Fruit fly (Drosophila melanogaster) whole organism, pupa: ENCODE results near the gene Men-b.

Source experiments
- CG10348 ChIP-seq: fragments of 200-800 bp; sonication (Bioruptor generic); IDR thresholded peaks from 2 replicates; pipeline ENCODE4 v1.3.6; 2022; ENCODE audit warnings: missing biosample characterization, missing genetic modification characterization
- CG12605 ChIP-seq: fragments of 200-800 bp; sonication (Bioruptor generic); IDR thresholded peaks from 2 replicates; pipeline ENCODE4 v1.3.6; 2022; ENCODE audit warnings: missing biosample characterization, missing genetic modification characterization
- CG13204 ChIP-seq: fragments of 200-800 bp; sonication (Bioruptor generic); optimal IDR thresholded peaks from 2 replicates; lab custom pipeline; 2018; ENCODE audit warnings: missing biosample characterization, mild to moderate bottlenecking, missing genetic modification characterization, moderate library complexity
- CG14655 ChIP-seq: fragments of 200-800 bp; sonication (Bioruptor generic); optimal IDR thresholded peaks from 3 replicates; lab custom pipeline; 2017; ENCODE audit warnings: mild to moderate bottlenecking, missing biosample characterization, missing genetic modification reagents, missing genetic modification characterization
- CG15710 ChIP-seq: fragments of 200-800 bp; sonication (Bioruptor generic); optimal IDR thresholded peaks from 2 replicates; lab custom pipeline; 2018; ENCODE audit warnings: missing biosample characterization, mild to moderate bottlenecking, missing genetic modification characterization, moderate library complexity
- CG17806 ChIP-seq: fragments of 200-800 bp; sonication (Bioruptor generic); optimal IDR thresholded peaks from 2 replicates; lab custom pipeline; 2018; ENCODE audit warnings: missing biosample characterization, mild to moderate bottlenecking, missing genetic modification characterization, moderate library complexity
- CG32121 ChIP-seq: fragments of 200-800 bp; sonication (Bioruptor generic); IDR thresholded peaks from 2 replicates; pipeline ENCODE4 v1.3.6; 2022; ENCODE audit warnings: missing biosample characterization, missing genetic modification characterization
- CG34367 ChIP-seq: fragments of 200-800 bp; sonication (Bioruptor generic); optimal IDR thresholded peaks from 2 replicates; lab custom pipeline; 2018; ENCODE audit warnings: missing biosample characterization, mild to moderate bottlenecking, missing genetic modification characterization
- CG4496 ChIP-seq: fragments of 200-800 bp; sonication (Bioruptor generic); IDR thresholded peaks from 3 replicates; pipeline ENCODE4 v1.3.6; 2022; ENCODE audit warnings: missing biosample characterization, missing genetic modification characterization
- CG8159 ChIP-seq: fragments of 200-800 bp; sonication (Bioruptor generic); optimal IDR thresholded peaks from 3 replicates; lab custom pipeline; 2018; ENCODE audit warnings: missing biosample characterization, mild to moderate bottlenecking, missing genetic modification characterization, moderate library complexity
- CG8301 ChIP-seq: fragments of 200-800 bp; sonication (Bioruptor generic); optimal IDR thresholded peaks from 2 replicates; lab custom pipeline; 2018; ENCODE audit warnings: missing biosample characterization, mild to moderate bottlenecking, missing genetic modification characterization
- CG9948 ChIP-seq: fragments of 200-800 bp; sonication (Bioruptor generic); optimal IDR thresholded peaks from 2 replicates; lab custom pipeline; 2018; ENCODE audit warnings: missing biosample characterization, mild to moderate bottlenecking, missing genetic modification characterization, moderate library complexity
- D1 ChIP-seq: fragments of 200-800 bp; sonication (Bioruptor generic); optimal IDR thresholded peaks from 2 replicates; lab custom pipeline; 2018; ENCODE audit warnings: missing biosample characterization, mild to moderate bottlenecking, missing genetic modification characterization, moderate library complexity
- EcR ChIP-seq: fragments of 200-800 bp; sonication (Bioruptor generic); optimal IDR thresholded peaks from 3 replicates; lab custom pipeline; 2019; ENCODE audit warnings: missing biosample characterization, missing genetic modification characterization, mild to moderate bottlenecking, moderate library complexity, missing genetic modification reagents
- Ets98B ChIP-seq: fragments of 200-800 bp; sonication (Bioruptor generic); IDR thresholded peaks from 2 replicates; pipeline ENCODE4 v1.3.6; 2022; ENCODE audit warnings: missing biosample characterization, missing genetic modification characterization
- Pif1A ChIP-seq: fragments of 200-800 bp; sonication (Bioruptor generic); optimal IDR thresholded peaks from 3 replicates; lab custom pipeline; 2016; ENCODE audit warnings: missing biosample characterization, missing genetic modification characterization
- Pif1B ChIP-seq: fragments of 200-800 bp; sonication (Bioruptor generic); optimal IDR thresholded peaks from 3 replicates; lab custom pipeline; 2016; ENCODE audit warnings: missing biosample characterization, missing genetic modification characterization
- Snoo ChIP-seq: fragments of 200-800 bp; sonication (Bioruptor generic); optimal IDR thresholded peaks from 3 replicates; lab custom pipeline; 2017; ENCODE audit warnings: missing biosample characterization, mild to moderate bottlenecking, missing genetic modification characterization, inconsistent platforms
- fd96Ca ChIP-seq: fragments of 200-800 bp; sonication (Bioruptor generic); IDR thresholded peaks from 3 replicates; pipeline ENCODE4 v1.3.6; 2022; ENCODE audit warnings: missing biosample characterization, missing genetic modification characterization
- gl ChIP-seq: fragments of 200-800 bp; sonication (Bioruptor generic); optimal IDR thresholded peaks from 2 replicates; lab custom pipeline; 2018; ENCODE audit warnings: missing biosample characterization, mild to moderate bottlenecking, missing genetic modification characterization
- rn ChIP-seq: fragments of 200-800 bp; sonication (Bioruptor generic); IDR thresholded peaks from 2 replicates; pipeline ENCODE4 v1.3.6; 2022; ENCODE audit warnings: missing biosample characterization, missing genetic modification characterization

Gene Men-b

DNA sequence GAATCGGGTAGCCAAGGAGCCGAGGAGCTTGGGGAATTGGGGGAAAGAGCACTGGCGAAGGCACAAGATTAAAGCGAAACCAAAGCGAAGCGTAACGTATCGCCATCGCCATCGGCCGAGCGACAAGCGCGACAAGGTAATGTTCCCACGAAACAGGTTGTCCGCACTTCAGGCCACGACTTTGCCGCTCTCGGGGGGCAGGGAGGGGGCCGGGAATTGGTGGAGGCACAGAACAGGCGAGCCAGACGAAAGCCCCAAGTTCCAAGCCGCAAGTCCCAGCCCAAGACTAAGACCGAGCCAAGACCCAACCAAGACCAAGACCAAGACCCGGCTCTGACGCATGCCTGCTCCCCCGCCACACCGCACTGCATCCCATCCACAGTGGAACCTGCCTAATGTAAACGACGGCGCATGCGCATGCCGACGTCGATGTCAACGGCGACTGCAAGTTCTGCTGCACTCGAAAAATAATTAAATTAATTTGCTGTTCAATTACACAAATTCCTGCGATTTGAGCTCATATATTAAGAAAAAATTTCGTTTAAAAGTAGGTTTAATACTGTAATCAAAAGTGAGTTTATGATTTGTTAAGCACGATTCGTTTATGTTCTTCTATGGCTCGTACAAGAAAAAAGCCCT is 34.6 kb downstream of the Men-b start:
- TF ChIP-seq CG34367 (tag; lab: Kevin White, UChicago) (peak; percentile 12), D1 (tag; lab: Kevin White, UChicago) (no peak), gl (tag; lab: Kevin White, UChicago) (no peak), CG13204 (GFP tag; lab: Kevin White, UChicago) (peak; percentile 93), rn (GFP tag; lab: Robert Waterston, UW) (no peak), EcR (peak; percentile 84), CG12605 (GFP tag; lab: Robert Waterston, UW) (no peak), CG10348 (GFP tag; lab: Robert Waterston, UW) (no peak), CG17806 (peak; percentile 55), CG32121 (peak; percentile 29; the same call in 1 of the 2 replicates), CG8301 (tag; lab: Kevin White, UChicago) (peak; percentile 34), Pif1A (peak; percentile 64), fd96Ca (GFP tag; lab: Robert Waterston, UW) (peak; percentile 67), CG9948 (tag; lab: Kevin White, UChicago) (peak; percentile 47), CG15710 (tag; lab: Kevin White, UChicago) (peak; percentile 57), Ets98B (GFP tag; lab: Robert Waterston, UW) (no peak), Snoo (peak; percentile 61), Pif1B (peak; percentile 39), CG4496 (peak; percentile 66; the same call in 2 of the 3 replicates), CG8159 (tag; lab: Kevin White, UChicago) (peak; percentile 56), CG14655 (GFP tag; lab: Kevin White, UChicago) (peak; percentile 65)

DNA sequence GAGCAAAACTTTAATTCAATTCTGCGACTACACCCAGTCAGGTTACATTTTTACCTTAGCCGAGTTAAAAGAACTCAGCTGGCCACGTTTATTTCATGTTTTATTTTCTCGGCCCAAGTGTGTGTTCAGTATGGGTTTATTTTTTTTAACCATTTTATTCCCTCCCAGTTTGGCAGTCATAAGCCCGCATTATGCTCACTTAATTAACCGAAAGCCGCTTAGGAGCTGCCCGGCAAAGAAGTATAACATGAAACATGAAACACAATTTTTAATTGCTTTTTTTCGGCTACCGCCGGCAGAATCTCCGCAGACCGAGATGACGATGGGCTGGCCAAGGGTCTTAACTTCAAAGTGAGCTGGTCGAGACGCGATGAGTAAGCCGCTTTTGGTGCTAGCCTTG is 35.4 kb downstream of the Men-b start:
- TF ChIP-seq CG32121 (no peak), CG9948 (tag; lab: Kevin White, UChicago) (no peak), gl (tag; lab: Kevin White, UChicago) (no peak), CG10348 (GFP tag; lab: Robert Waterston, UW) (no peak), CG13204 (GFP tag; lab: Kevin White, UChicago) (no peak), CG34367 (tag; lab: Kevin White, UChicago) (no peak), fd96Ca (GFP tag; lab: Robert Waterston, UW) (no peak), EcR (no peak), Pif1B (no peak)

DNA sequence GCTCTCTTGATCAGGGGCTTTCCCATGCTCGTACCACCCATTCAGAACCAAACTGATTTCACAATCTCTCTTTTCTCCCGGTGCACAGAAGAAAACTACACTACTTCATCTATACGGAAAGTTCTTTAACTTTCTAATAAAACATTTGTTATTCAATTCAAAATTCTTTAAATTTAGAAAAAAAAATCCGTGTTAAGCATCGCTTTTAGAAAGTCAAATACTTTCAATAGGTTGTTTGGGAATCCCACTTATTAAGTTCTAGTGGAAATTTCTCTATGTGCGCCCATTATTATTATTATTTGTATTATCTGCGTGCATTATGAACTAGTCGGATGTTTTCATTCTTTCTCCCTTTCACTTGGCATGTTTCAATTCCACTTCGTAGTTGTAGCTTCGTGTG is 41.6 kb downstream of the Men-b start:
- peak; percentile 35 for TF ChIP-seq CG8159 (tag; lab: Kevin White, UChicago)
- no peak for TF ChIP-seq Pif1A
- TF ChIP-seq CG8301 (tag; lab: Kevin White, UChicago): peak; percentile 58
- 0 out of 2 replicates have a peak, but pooled peaks have one; percentile 21 for TF ChIP-seq rn (GFP tag; lab: Robert Waterston, UW)
- no peak for TF ChIP-seq CG12605 (GFP tag; lab: Robert Waterston, UW)
- TF ChIP-seq Pif1B: no peak
- TF ChIP-seq D1 (tag; lab: Kevin White, UChicago): no peak
- peak; percentile 77 for TF ChIP-seq CG4496
- TF ChIP-seq CG13204 (GFP tag; lab: Kevin White, UChicago): no peak
- TF ChIP-seq Ets98B (GFP tag; lab: Robert Waterston, UW): peak; percentile 17; the same call in 1 of the 2 replicates
- peak; percentile 22 for TF ChIP-seq CG9948 (tag; lab: Kevin White, UChicago)
- TF ChIP-seq CG10348 (GFP tag; lab: Robert Waterston, UW): no peak
- no peak for TF ChIP-seq EcR
- peak; percentile 46; the same call in 1 of the 2 replicates for TF ChIP-seq CG32121
- TF ChIP-seq CG14655 (GFP tag; lab: Kevin White, UChicago): peak; percentile 62
- TF ChIP-seq fd96Ca (GFP tag; lab: Robert Waterston, UW): no peak
- TF ChIP-seq gl (tag; lab: Kevin White, UChicago): no peak
- peak; percentile 23 for TF ChIP-seq CG34367 (tag; lab: Kevin White, UChicago)
- peak; percentile 41 for TF ChIP-seq CG15710 (tag; lab: Kevin White, UChicago)
- TF ChIP-seq CG17806: peak; percentile 47
- no peak for TF ChIP-seq Snoo

DNA sequence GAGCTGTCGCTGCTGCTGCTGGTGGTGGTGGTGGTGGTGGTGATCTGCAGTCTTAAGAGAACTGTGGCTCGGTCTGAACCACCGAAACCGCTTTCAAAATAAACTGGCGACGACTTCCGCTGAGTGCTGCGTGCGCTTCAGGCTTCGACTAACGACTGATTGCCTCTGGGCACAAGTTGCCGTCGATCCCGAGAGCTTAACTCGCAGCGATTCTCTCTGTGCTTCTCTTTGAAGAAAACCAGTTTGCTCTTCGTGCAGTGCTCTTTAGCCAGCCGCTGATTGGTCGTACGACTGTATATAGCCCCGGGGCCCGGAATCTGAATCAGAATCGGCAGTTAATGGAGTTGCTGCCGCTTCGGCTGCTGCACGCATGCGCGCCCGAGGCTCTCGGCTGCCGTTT is 42.6 kb downstream of the Men-b start, which contains the start of gene Ser:
Ser (minus strand) TSS at position 162 of the 400 bp plus-strand sequence.
- TF ChIP-seq CG15710 (tag; lab: Kevin White, UChicago): no peak
- no peak for TF ChIP-seq Pif1A
- TF ChIP-seq gl (tag; lab: Kevin White, UChicago): peak; percentile 14
- TF ChIP-seq CG34367 (tag; lab: Kevin White, UChicago): no peak
- no peak for TF ChIP-seq CG4496
- peak; percentile 35 for TF ChIP-seq CG13204 (GFP tag; lab: Kevin White, UChicago)
- TF ChIP-seq EcR: peak; percentile 28
- peak; percentile 10 for TF ChIP-seq Pif1B
- TF ChIP-seq Snoo: peak; percentile 31
- TF ChIP-seq CG8159 (tag; lab: Kevin White, UChicago): no peak
- no peak for TF ChIP-seq CG8301 (tag; lab: Kevin White, UChicago)
- no peak for TF ChIP-seq CG14655 (GFP tag; lab: Kevin White, UChicago)
- TF ChIP-seq fd96Ca (GFP tag; lab: Robert Waterston, UW): 0 out of 3 replicates have a peak, but pooled peaks have one; percentile 37
- no peak for TF ChIP-seq CG17806
- peak; percentile 40; the same call in 1 of the 2 replicates for TF ChIP-seq Ets98B (GFP tag; lab: Robert Waterston, UW)
- 0 out of 2 replicates have a peak, but pooled peaks have one; percentile 27 for TF ChIP-seq CG32121

DNA sequence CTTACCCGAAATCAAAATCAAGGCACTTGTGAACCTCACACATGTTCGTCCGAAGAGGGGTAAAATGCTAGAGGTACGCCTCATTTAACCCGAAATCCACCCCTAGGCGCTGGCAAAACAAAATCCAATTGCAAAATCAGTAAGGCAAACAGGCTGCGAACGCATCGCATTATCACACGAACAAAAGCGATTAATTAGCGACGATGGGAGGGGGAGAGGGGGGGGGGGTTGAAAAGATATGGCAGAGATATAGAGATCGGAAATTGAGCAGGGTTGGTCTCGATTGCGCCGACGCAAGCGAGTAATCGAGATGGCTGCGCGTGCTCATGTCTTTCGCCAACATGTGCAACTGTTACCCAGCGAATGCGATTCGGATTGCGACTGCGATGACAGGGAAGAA is 45.4 kb downstream of the Men-b start:
- TF ChIP-seq Snoo: no peak
- no peak for TF ChIP-seq fd96Ca (GFP tag; lab: Robert Waterston, UW)
- no peak for TF ChIP-seq CG14655 (GFP tag; lab: Kevin White, UChicago)
- TF ChIP-seq Pif1B: no peak
- TF ChIP-seq CG4496: no peak
